Worm (Caenorhabditis elegans): ENCODE results near the gene ZK1058.3.

ce11 chrIII:3883146-3883545 lies 35.5 kb upstream of the ZK1058.3 start:
- TF ChIP-seq him-1 (tag; optimal IDR thresholded peaks at IDR 0.05) (no peak), dao-5 (tag; optimal IDR thresholded peaks at IDR 0.05) (no peak)
